Fruit fly (Drosophila melanogaster): ENCODE results near the gene Mipp1.

Mipp1 gene

dm6 chr3L:16609120-16609519 lies 36.0 kb upstream of the Mipp1 start, which contains the start of gene CG4098 (continued):
- TF ChIP-seq CG14667 (GFP tag; IDR thresholded peaks at IDR 0.05): peak; percentile 71; the same call in 1 of the 2 replicates
- no peak for TF ChIP-seq Ravus (GFP tag; IDR thresholded peaks at IDR 0.05)
- no peak for TF ChIP-seq wor (GFP tag; IDR thresholded peaks at IDR 0.05)
- TF ChIP-seq nmo (GFP tag; optimal IDR thresholded peaks at IDR 0.05): peak; percentile 18
- TF ChIP-seq CG4617 (GFP tag; optimal IDR thresholded peaks at IDR 0.05; ENCODE audit: borderline replicate concordance): peak; percentile 71
- TF ChIP-seq CG17186 (GFP tag; optimal IDR thresholded peaks at IDR 0.05): no peak
- no peak for TF ChIP-seq dati (GFP tag; IDR thresholded peaks at IDR 0.05)
- TF ChIP-seq CG10543 (GFP tag; optimal IDR thresholded peaks at IDR 0.05): peak; percentile 27
- no peak for TF ChIP-seq CG1024 (GFP tag; IDR thresholded peaks at IDR 0.05)
- peak; percentile 46 for TF ChIP-seq CHES-1-like (GFP tag; optimal IDR thresholded peaks at IDR 0.05)
- TF ChIP-seq MBD-R2 (GFP tag; IDR thresholded peaks at IDR 0.05): peak; percentile 95
- TF ChIP-seq sd (tag; optimal IDR thresholded peaks at IDR 0.05): peak; percentile 37
- TF ChIP-seq Deaf1 (tag; optimal IDR thresholded peaks at IDR 0.05): no peak
- peak; percentile 64; the same call in 1 of the 2 replicates for TF ChIP-seq Ada2b (GFP tag; IDR thresholded peaks at IDR 0.05)
- no peak for TF ChIP-seq crol (GFP tag; IDR thresholded peaks at IDR 0.05)
- no peak for TF ChIP-seq CkIIα-i1 (GFP tag; IDR thresholded peaks at IDR 0.05)
- TF ChIP-seq CG1602 (GFP tag; optimal IDR thresholded peaks at IDR 0.05): peak; percentile 16
- TF ChIP-seq mirr (GFP tag; optimal IDR thresholded peaks at IDR 0.05): peak; percentile 55
- no peak for TF ChIP-seq CG8089 (GFP tag; optimal IDR thresholded peaks at IDR 0.05)
- no peak for TF ChIP-seq Scr (GFP tag; IDR thresholded peaks at IDR 0.05; ENCODE audit: partially characterized antibody)
- TF ChIP-seq CG13287 (GFP tag; IDR thresholded peaks at IDR 0.05; ENCODE audit: partially characterized antibody): peak; percentile 55
- TF ChIP-seq CG13424 (tag; optimal IDR thresholded peaks at IDR 0.05): peak; percentile 59
- peak; percentile 41 for TF ChIP-seq CG13775 (GFP tag; optimal IDR thresholded peaks at IDR 0.05)
- 0 out of 4 replicates have a peak, but pooled peaks have one; percentile 29 for TF ChIP-seq Dll (GFP tag; IDR thresholded peaks at IDR 0.05; ENCODE audit: partially characterized antibody)
- TF ChIP-seq sens-2 (GFP tag; IDR thresholded peaks at IDR 0.05): no peak
- no peak for TF ChIP-seq odd (GFP tag; optimal IDR thresholded peaks at IDR 0.05)
- peak; percentile 25 for TF ChIP-seq ash1 (GFP tag; optimal IDR thresholded peaks at IDR 0.05)
- TF ChIP-seq CG3163 (GFP tag; optimal IDR thresholded peaks at IDR 0.05): no peak
- no peak for TF ChIP-seq Lpt (GFP tag; optimal IDR thresholded peaks at IDR 0.05)
- no peak for TF ChIP-seq chinmo (GFP tag; IDR thresholded peaks at IDR 0.05; ENCODE audit: partially characterized antibody)
- TF ChIP-seq pzg (GFP tag; optimal IDR thresholded peaks at IDR 0.05): peak; percentile 68
- TF ChIP-seq fd64A (GFP tag; optimal IDR thresholded peaks at IDR 0.05): no peak
- TF ChIP-seq CoRest (tag; optimal IDR thresholded peaks at IDR 0.05): peak; percentile 38
- TF ChIP-seq hkb (optimal IDR thresholded peaks at IDR 0.05): no peak
- TF ChIP-seq hkb (GFP tag; IDR thresholded peaks at IDR 0.05): 0 out of 2 replicates have a peak, but pooled peaks have one; percentile 34
- no peak for TF ChIP-seq Nf-YB (GFP tag; optimal IDR thresholded peaks at IDR 0.05)
- TF ChIP-seq Fer1 (GFP tag; optimal IDR thresholded peaks at IDR 0.05): peak; percentile 51
- TF ChIP-seq Dbx (GFP tag; IDR thresholded peaks at IDR 0.05): peak; percentile 68; the same call in 2 of the 3 replicates
- TF ChIP-seq Dp (GFP tag; optimal IDR thresholded peaks at IDR 0.05): peak; percentile 79
- peak; percentile 34 for TF ChIP-seq CG17385 (GFP tag; optimal IDR thresholded peaks at IDR 0.05)
- peak; percentile 7 for TF ChIP-seq stwl (tag; optimal IDR thresholded peaks at IDR 0.05)
- peak; percentile 79 for TF ChIP-seq HmgZ (tag; optimal IDR thresholded peaks at IDR 0.05)
- TF ChIP-seq CG4820 (GFP tag; optimal IDR thresholded peaks at IDR 0.05): no peak
- no peak for TF ChIP-seq sna (GFP tag; IDR thresholded peaks at IDR 0.05; ENCODE audit: partially characterized antibody)
- peak; percentile 62 for TF ChIP-seq gro (GFP tag; optimal IDR thresholded peaks at IDR 0.05)
- peak; percentile 28 for TF ChIP-seq CG13296 (GFP tag; optimal IDR thresholded peaks at IDR 0.05)
- TF ChIP-seq NK7.1 (GFP tag; optimal IDR thresholded peaks at IDR 0.05): no peak
- TF ChIP-seq fd96Cb (tag; optimal IDR thresholded peaks at IDR 0.05): peak; percentile 17
- TF ChIP-seq CG30020 (tag; optimal IDR thresholded peaks at IDR 0.05): no peak
- peak; percentile 38 for TF ChIP-seq CG10209 (GFP tag; optimal IDR thresholded peaks at IDR 0.05)
- no peak for TF ChIP-seq CG4854 (GFP tag; optimal IDR thresholded peaks at IDR 0.05)
